Fruit fly (Drosophila melanogaster) whole organism, prepupa: ENCODE data around the gene CG32213.
"Not testable (repeated sequence)": the region's sequence is repeated elsewhere in the genome, so short reads cannot be mapped to it uniquely, and the experiment has no call there.

Experiments used
- CG10631 ChIP-seq: fragments of 200-800 bp; sonication (Bioruptor generic); optimal IDR thresholded peaks from 2 replicates; lab custom pipeline; 2016; ENCODE audit warnings: missing biosample characterization, missing genetic modification characterization
- CG10669 ChIP-seq: fragments of 200-800 bp; sonication (Bioruptor generic); optimal IDR thresholded peaks from 3 replicates; lab custom pipeline; 2018; ENCODE audit warnings: missing biosample characterization, mild to moderate bottlenecking, missing genetic modification characterization, moderate library complexity
- CG11294 ChIP-seq: fragments of 200-800 bp; sonication (Bioruptor generic); IDR thresholded peaks from 2 replicates; pipeline ENCODE4 v1.3.6; 2022; ENCODE audit warnings: missing biosample characterization, missing genetic modification characterization
- CG11762 ChIP-seq: fragments of 200-800 bp; sonication (Bioruptor generic); optimal IDR thresholded peaks from 3 replicates; lab custom pipeline; 2016; ENCODE audit warnings: missing biosample characterization, missing genetic modification characterization; ENCODE audit not compliant: insufficient read depth
- CG11902 ChIP-seq: fragments of 200-800 bp; sonication (Bioruptor generic); optimal IDR thresholded peaks from 3 replicates; lab custom pipeline; 2016; ENCODE audit warnings: missing biosample characterization, missing genetic modification characterization
- CG15336 ChIP-seq: fragments of 200-800 bp; sonication (Bioruptor generic); IDR thresholded peaks from 2 replicates; pipeline ENCODE4 v1.3.6; 2022; ENCODE audit warnings: missing biosample characterization, missing genetic modification characterization
- CG1621 ChIP-seq: fragments of 200-800 bp; sonication (Bioruptor generic); optimal IDR thresholded peaks from 3 replicates; lab custom pipeline; 2018; ENCODE audit warnings: missing biosample characterization, mild to moderate bottlenecking, missing genetic modification characterization
- CG16779 ChIP-seq: fragments of 200-800 bp; sonication (Bioruptor generic); optimal IDR thresholded peaks from 3 replicates; lab custom pipeline; 2017; ENCODE audit warnings: missing biosample characterization, mild to moderate bottlenecking, missing genetic modification characterization
- CG31627 ChIP-seq: fragments of 200-800 bp; sonication (Bioruptor generic); optimal IDR thresholded peaks from 3 replicates; lab custom pipeline; 2016; ENCODE audit warnings: missing biosample characterization, missing genetic modification characterization
- CG34406 ChIP-seq: fragments of 200-800 bp; sonication (Bioruptor generic); optimal IDR thresholded peaks from 3 replicates; lab custom pipeline; 2016; ENCODE audit warnings: missing biosample characterization, missing genetic modification characterization
- CG3919 ChIP-seq: fragments of 200-800 bp; sonication (Bioruptor generic); optimal IDR thresholded peaks from 3 replicates; lab custom pipeline; 2016; ENCODE audit warnings: missing biosample characterization, missing genetic modification characterization
- CG4318 ChIP-seq: fragments of 200-800 bp; sonication (Bioruptor generic); optimal IDR thresholded peaks from 3 replicates; lab custom pipeline; 2017; ENCODE audit warnings: missing biosample characterization, mild to moderate bottlenecking, missing genetic modification characterization
- CG6792 ChIP-seq: fragments of 200-800 bp; sonication (Bioruptor generic); optimal IDR thresholded peaks from 3 replicates; lab custom pipeline; 2016; ENCODE audit warnings: missing biosample characterization, missing genetic modification characterization
- CG6808 ChIP-seq: fragments of 200-800 bp; sonication (Bioruptor generic); optimal IDR thresholded peaks from 3 replicates; lab custom pipeline; 2017; ENCODE audit warnings: missing biosample characterization, missing genetic modification characterization, mild to moderate bottlenecking, moderate library complexity, missing genetic modification reagents
- CG6854 ChIP-seq: fragments of 200-800 bp; sonication (Bioruptor generic); optimal IDR thresholded peaks from 2 replicates; lab custom pipeline; 2017; ENCODE audit warnings: missing biosample characterization, mild to moderate bottlenecking, missing genetic modification characterization
- CG8119 ChIP-seq: fragments of 200-800 bp; sonication (Bioruptor generic); IDR thresholded peaks from 3 replicates; pipeline ENCODE4 v1.3.6; 2022; ENCODE audit warnings: missing biosample characterization, missing genetic modification characterization
- CG8319 ChIP-seq: fragments of 200-800 bp; sonication (Bioruptor generic); optimal IDR thresholded peaks from 3 replicates; lab custom pipeline; 2016; ENCODE audit warnings: missing biosample characterization, missing genetic modification characterization
- CG8632 ChIP-seq: fragments of 200-800 bp; sonication (Bioruptor generic); optimal IDR thresholded peaks from 3 replicates; lab custom pipeline; 2016; ENCODE audit warnings: missing biosample characterization, missing genetic modification characterization
- Eip75B ChIP-seq: fragments of 200-800 bp; sonication (Bioruptor generic); optimal IDR thresholded peaks from 3 replicates; lab custom pipeline; 2016; ENCODE audit warnings: missing biosample characterization, missing genetic modification characterization
- Eip78C ChIP-seq: fragments of 200-800 bp; sonication (Bioruptor generic); peaks from one replicate; lab custom pipeline; 2016; ENCODE audit warnings: missing biosample characterization, missing genetic modification characterization
- Eip93F ChIP-seq: fragments of 200-800 bp; sonication (Bioruptor generic); optimal IDR thresholded peaks from 2 replicates; lab custom pipeline; 2016; ENCODE audit warnings: missing biosample characterization, mild to moderate bottlenecking, missing genetic modification characterization
- Ets21C ChIP-seq: fragments of 200-800 bp; sonication (Bioruptor generic); optimal IDR thresholded peaks from 3 replicates; lab custom pipeline; 2016; ENCODE audit warnings: missing biosample characterization, missing genetic modification characterization
- Ets96B ChIP-seq: fragments of 200-800 bp; optimal IDR thresholded peaks from 2 replicates; lab custom pipeline; 2019; ENCODE audit warnings: missing biosample characterization, mild to moderate bottlenecking, missing genetic modification characterization, moderate library complexity
- Hr38 ChIP-seq: sonication (Bioruptor generic); optimal IDR thresholded peaks from 2 replicates; lab custom pipeline; 2016; ENCODE audit warnings: missing biosample characterization, missing genetic modification characterization
- Hr39 ChIP-seq: fragments of 200-800 bp; sonication (Bioruptor generic); optimal IDR thresholded peaks from 2 replicates; lab custom pipeline; 2016; ENCODE audit warnings: missing biosample characterization, missing genetic modification characterization
- Hr4 ChIP-seq: fragments of 200-800 bp; sonication (Bioruptor generic); optimal IDR thresholded peaks from 3 replicates; lab custom pipeline; 2016; ENCODE audit warnings: missing biosample characterization, missing genetic modification characterization
- Lpt ChIP-seq: fragments of 200-800 bp; sonication (Bioruptor generic); optimal IDR thresholded peaks from 3 replicates; lab custom pipeline; 2016; ENCODE audit warnings: missing biosample characterization, missing genetic modification characterization
- Met ChIP-seq: fragments of 200-800 bp; sonication (Bioruptor generic); optimal IDR thresholded peaks from 3 replicates; lab custom pipeline; 2016; ENCODE audit warnings: missing biosample characterization, missing genetic modification characterization
- OdsH ChIP-seq: fragments of 200-800 bp; sonication (Bioruptor generic); optimal IDR thresholded peaks from 3 replicates; lab custom pipeline; 2016; ENCODE audit warnings: missing biosample characterization, missing genetic modification characterization
- Smox ChIP-seq: fragments of 200-800 bp; sonication (Bioruptor generic); optimal IDR thresholded peaks from 3 replicates; lab custom pipeline; 2016; ENCODE audit warnings: missing biosample characterization, missing genetic modification characterization
- Sox102F ChIP-seq: fragments of 200-800 bp; sonication (Bioruptor generic); optimal IDR thresholded peaks from 2 replicates; lab custom pipeline; 2016; ENCODE audit warnings: missing biosample characterization, mild to moderate bottlenecking, missing genetic modification characterization
- Sox14 ChIP-seq: fragments of 200-800 bp; sonication (Bioruptor generic); optimal IDR thresholded peaks from 3 replicates; lab custom pipeline; 2016; ENCODE audit warnings: missing biosample characterization, missing genetic modification characterization
- achi ChIP-seq: fragments of 200-800 bp; sonication (Bioruptor generic); optimal IDR thresholded peaks from 3 replicates; lab custom pipeline; 2016; ENCODE audit warnings: missing biosample characterization, missing genetic modification characterization
- acj6 ChIP-seq: fragments of 200-800 bp; sonication (Bioruptor generic); optimal IDR thresholded peaks from 3 replicates; lab custom pipeline; 2016; ENCODE audit warnings: missing biosample characterization, missing genetic modification characterization
- cyc ChIP-seq: fragments of 200-800 bp; sonication (Bioruptor generic); optimal IDR thresholded peaks from 3 replicates; lab custom pipeline; 2016; ENCODE audit warnings: missing biosample characterization, missing genetic modification characterization
- dac ChIP-seq: fragments of 200-800 bp; sonication (Bioruptor generic); optimal IDR thresholded peaks from 2 replicates; lab custom pipeline; 2017; ENCODE audit warnings: missing biosample characterization, mild to moderate bottlenecking, missing genetic modification characterization
- dsx ChIP-seq: fragments of 200-800 bp; optimal IDR thresholded peaks from 3 replicates; lab custom pipeline; 2019; ENCODE audit warnings: missing biosample characterization, mild to moderate bottlenecking, missing genetic modification characterization, moderate library complexity; ENCODE audit not compliant: poor library complexity, severe bottlenecking
- eg ChIP-seq: fragments of 200-800 bp; sonication (Bioruptor generic); IDR thresholded peaks from 3 replicates; pipeline ENCODE4 v1.3.6; 2022; ENCODE audit warnings: missing biosample characterization, missing genetic modification characterization
- esn ChIP-seq: fragments of 200-800 bp; sonication (Bioruptor generic); optimal IDR thresholded peaks from 2 replicates; lab custom pipeline; 2016; ENCODE audit warnings: missing biosample characterization, mild to moderate bottlenecking, missing genetic modification characterization, moderate library complexity
- fd59A ChIP-seq: fragments of 200-800 bp; sonication (Bioruptor generic); optimal IDR thresholded peaks from 2 replicates; lab custom pipeline; 2017; ENCODE audit warnings: missing biosample characterization, mild to moderate bottlenecking, missing genetic modification characterization, missing genetic modification reagents
- fd85E ChIP-seq: fragments of 200-800 bp; sonication (Bioruptor generic); optimal IDR thresholded peaks from 3 replicates; lab custom pipeline; 2016; ENCODE audit warnings: missing biosample characterization, missing genetic modification characterization
- fkh ChIP-seq: fragments of 200-800 bp; sonication (Bioruptor generic); optimal IDR thresholded peaks from 3 replicates; lab custom pipeline; 2017; ENCODE audit warnings: missing biosample characterization, mild to moderate bottlenecking, missing genetic modification characterization, moderate library complexity
- lz ChIP-seq: fragments of 200-800 bp; sonication (Bioruptor generic); optimal IDR thresholded peaks from 3 replicates; lab custom pipeline; 2016; ENCODE audit warnings: missing biosample characterization, missing genetic modification characterization
- net ChIP-seq: fragments of 200-800 bp; sonication (Bioruptor generic); optimal IDR thresholded peaks from 3 replicates; lab custom pipeline; 2016; ENCODE audit warnings: missing biosample characterization, missing genetic modification characterization
- pdm3 ChIP-seq: fragments of 200-800 bp; sonication (Bioruptor generic); optimal IDR thresholded peaks from 3 replicates; lab custom pipeline; 2016; ENCODE audit warnings: missing biosample characterization, missing genetic modification characterization
- salr ChIP-seq, 2 experiments: fragments of 200-800 bp; sonication (Bioruptor generic); optimal IDR thresholded peaks; 3 replicates each; lab custom pipeline; 2016 to 2018; ENCODE audit warnings: missing biosample characterization in 2 of 2, missing genetic modification characterization in 2 of 2, mild to moderate bottlenecking in 1 of 2
- spab ChIP-seq: fragments of 200-800 bp; sonication (Bioruptor generic); optimal IDR thresholded peaks from 2 replicates; lab custom pipeline; 2017; ENCODE audit warnings: missing biosample characterization, mild to moderate bottlenecking, missing genetic modification characterization, missing genetic modification reagents
- svp ChIP-seq: fragments of 200-800 bp; sonication (Bioruptor generic); peaks from one replicate; lab custom pipeline; 2016; ENCODE audit warnings: missing biosample characterization, missing genetic modification characterization
- topi ChIP-seq: fragments of 200-800 bp; sonication (Bioruptor generic); optimal IDR thresholded peaks from 3 replicates; lab custom pipeline; 2016; ENCODE audit warnings: missing biosample characterization, missing genetic modification characterization
- vri ChIP-seq: fragments of 200-800 bp; sonication (Bioruptor generic); optimal IDR thresholded peaks from 3 replicates; lab custom pipeline; 2016; ENCODE audit warnings: missing biosample characterization, mild to moderate bottlenecking, missing genetic modification characterization

The CG32213 gene

DNA sequence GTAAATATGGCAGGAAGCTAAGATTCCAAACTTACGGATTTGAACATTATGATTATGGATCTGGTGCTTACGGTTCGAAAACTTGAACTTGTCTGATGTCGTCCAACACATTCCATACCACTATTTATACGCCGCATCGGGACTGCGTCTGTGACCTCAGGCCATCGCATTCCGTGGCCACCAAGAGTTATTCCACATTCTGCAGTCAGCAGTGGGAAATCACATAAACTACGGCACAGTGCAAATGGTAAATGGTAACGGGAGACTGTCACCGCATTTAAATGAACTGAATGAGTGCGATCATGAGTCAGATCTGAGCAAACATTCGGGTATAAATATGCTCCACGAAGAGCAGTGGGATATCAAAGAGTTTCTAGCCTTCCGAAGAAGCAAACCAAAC lies at the start of gene CG32213, which contains the start of gene CG18294:
Gene CG32213, plus strand, starts transcription at position 362 of the 400 bp plus-strand sequence.
Gene CG18294, minus strand, starts transcription at position 101 of the 400 bp plus-strand sequence.
- not testable (repeated sequence) for TF ChIP-seq Eip75B (GFP tag; lab: Kevin White, UChicago); Hr38 (GFP tag; lab: Kevin White, UChicago); salr (GFP tag; optimal IDR thresholded peaks at IDR 0.05; lab: Kevin White, UChicago)
- TF ChIP-seq, all 60 proteins: peak for 0; not testable (repeated sequence) for 60

DNA sequence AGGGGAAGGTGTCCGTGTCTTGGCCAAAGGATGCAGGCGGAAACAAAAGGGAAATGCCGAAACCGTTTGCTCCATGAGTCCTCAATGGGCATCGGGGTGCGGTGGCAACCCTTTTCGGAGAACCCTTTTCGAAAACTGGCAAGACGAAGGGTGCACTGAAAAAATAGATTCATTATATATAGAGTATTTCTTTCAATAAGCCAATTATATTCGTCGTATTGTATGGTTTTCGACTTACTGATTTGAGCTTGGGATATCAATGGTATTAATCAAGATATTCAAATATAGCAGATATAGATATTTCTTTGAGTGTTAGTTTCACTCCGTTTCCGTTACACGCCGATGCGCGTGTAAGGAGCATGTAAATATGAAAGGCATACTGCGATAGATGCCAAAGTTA lies 33.4 kb upstream of the CG32213 start:
- TF ChIP-seq Sox14 (GFP tag; lab: Kevin White, UChicago) (no peak), fd59A (no peak), topi (GFP tag; lab: Kevin White, UChicago) (peak; percentile 23), Eip78C (GFP tag; lab: Kevin White, UChicago) (peak; percentile 72), svp (GFP tag; lab: Kevin White, UChicago) (peak; percentile 65), CG31627 (GFP tag; lab: Kevin White, UChicago) (no peak), dsx (GFP tag; lab: Kevin White, UChicago) (no peak), Sox102F (GFP tag; lab: Kevin White, UChicago) (no peak), CG8119 (GFP tag; lab: Robert Waterston, UW) (no peak), dac (GFP tag; lab: Kevin White, UChicago) (no peak), OdsH (peak; percentile 13), fd85E (no peak), CG3919 (GFP tag; lab: Kevin White, UChicago) (peak; percentile 12), fkh (GFP tag; lab: Kevin White, UChicago) (no peak), Hr4 (GFP tag; lab: Kevin White, UChicago) (no peak), CG15336 (GFP tag; lab: Robert Waterston, UW) (no peak), CG6854 (GFP tag; lab: Kevin White, UChicago) (no peak), CG8632 (peak; percentile 11), spab (GFP tag; lab: Kevin White, UChicago) (peak; percentile 11), Smox (GFP tag; lab: Kevin White, UChicago) (no peak), CG11902 (GFP tag; lab: Kevin White, UChicago) (no peak), CG11762 (no peak), CG4318 (GFP tag; lab: Kevin White, UChicago) (no peak), CG34406 (GFP tag; lab: Kevin White, UChicago) (no peak), CG6808 (GFP tag; lab: Kevin White, UChicago) (no peak), vri (GFP tag; lab: Kevin White, UChicago) (no peak), Hr39 (GFP tag; lab: Kevin White, UChicago) (no peak), CG10669 (peak; percentile 36), achi (GFP tag; lab: Kevin White, UChicago) (peak; percentile 13), Lpt (GFP tag; lab: Kevin White, UChicago) (no peak), CG8319 (no peak), Met (GFP tag; lab: Kevin White, UChicago) (no peak), acj6 (GFP tag; lab: Kevin White, UChicago) (no peak), Hr38 (GFP tag; lab: Kevin White, UChicago) (no peak), CG1621 (tag; lab: Kevin White, UChicago) (no peak), eg (GFP tag; lab: Robert Waterston, UW) (no peak), Ets96B (peak; percentile 16), cyc (no peak), lz (GFP tag; lab: Kevin White, UChicago) (peak; percentile 10), Eip75B (GFP tag; lab: Kevin White, UChicago) (peak; percentile 10), CG11294 (no peak), esn (GFP tag; lab: Kevin White, UChicago) (no peak), Ets21C (GFP tag; lab: Kevin White, UChicago) (no peak), CG10631 (GFP tag; lab: Kevin White, UChicago) (peak; percentile 7), CG6792 (GFP tag; lab: Kevin White, UChicago) (peak; percentile 0), net (GFP tag; lab: Kevin White, UChicago) (no peak), pdm3 (GFP tag; lab: Kevin White, UChicago) (no peak), CG16779 (tag; lab: Kevin White, UChicago) (no peak), Eip93F (GFP tag; lab: Kevin White, UChicago) (no peak)
